Worm (Caenorhabditis elegans) whole organism, L2 larva: Measurements from ENCODE around the gene lim-4.

Experiments used
- elt-3 ChIP-seq: sonication (generic microtip); optimal IDR thresholded peaks from 2 replicates; lab custom pipeline; 2017; ENCODE audit warnings: missing biosample characterization, missing genetic modification characterization
- mdl-1 ChIP-seq, 2 experiments: fragments of 150-350 bp in 1 of 2; sonication (generic microtip) in 1 of 2; optimal IDR thresholded peaks; 2 replicates each; lab custom pipeline; 2017; ENCODE audit warnings: missing biosample characterization in 2 of 2, missing genetic modification characterization in 2 of 2
- nhr-11 ChIP-seq: fragments of 150-350 bp; optimal IDR thresholded peaks from 2 replicates; lab custom pipeline; 2014; ENCODE audit warnings: missing biosample characterization, missing genetic modification characterization
- nhr-12 ChIP-seq: fragments of 150-350 bp; optimal IDR thresholded peaks from 2 replicates; lab custom pipeline; 2014; ENCODE audit warnings: missing biosample characterization, missing genetic modification characterization
- nhr-21 ChIP-seq: fragments of 150-350 bp; optimal IDR thresholded peaks from 2 replicates; lab custom pipeline; 2014; ENCODE audit warnings: missing biosample characterization, missing genetic modification characterization
- snpc-4 ChIP-seq: fragments of 150-350 bp; optimal IDR thresholded peaks from 2 replicates; lab custom pipeline; 2014; ENCODE audit warnings: missing biosample characterization, missing genetic modification characterization
- unc-39 ChIP-seq: fragments of 150-350 bp; optimal IDR thresholded peaks from 2 replicates; lab custom pipeline; 2014; ENCODE audit warnings: missing biosample characterization, missing genetic modification characterization
- unc-62 ChIP-seq: fragments of 150-350 bp; optimal IDR thresholded peaks from 2 replicates; lab custom pipeline; 2014; ENCODE audit warnings: missing biosample characterization, missing genetic modification reagents, missing genetic modification characterization
- zag-1 ChIP-seq: fragments of 150-350 bp; optimal IDR thresholded peaks from 2 replicates; lab custom pipeline; 2014; ENCODE audit warnings: missing biosample characterization, missing genetic modification characterization
- ztf-11 ChIP-seq: sonication (generic microtip); optimal IDR thresholded peaks from 2 replicates; lab custom pipeline; 2017; ENCODE audit warnings: missing biosample characterization, missing genetic modification characterization

DNA sequence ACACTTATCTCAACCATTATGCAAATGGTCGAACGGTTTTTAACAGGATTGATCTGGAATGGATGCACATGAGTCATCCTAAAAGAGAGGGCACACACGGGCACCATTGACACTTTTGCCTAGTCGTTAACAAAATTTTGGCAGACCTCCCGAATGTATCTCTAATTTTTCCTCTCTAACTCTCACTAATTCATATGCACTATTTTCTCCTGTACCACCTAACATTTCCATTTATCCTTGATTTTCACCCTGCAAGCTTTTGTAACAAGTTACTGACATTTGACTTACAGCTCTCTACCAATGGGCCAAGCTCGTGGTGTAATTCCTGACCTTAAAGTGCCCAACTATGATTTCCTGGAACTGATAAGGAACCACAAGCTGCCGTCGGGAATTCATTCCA is 43.7 kb upstream of the lim-4 start, which contains the start of gene T22B2.3:
- no peak for TF ChIP-seq snpc-4 (tag; lab: Kevin White, UChicago)
- no peak for TF ChIP-seq ztf-11 (tag; lab: Kevin White, UChicago)
- no peak for TF ChIP-seq zag-1
- TF ChIP-seq unc-39: no peak
- TF ChIP-seq elt-3: no peak
- TF ChIP-seq nhr-11 (tag; lab: Kevin White, UChicago): no peak
- no peak for TF ChIP-seq unc-62 (GFP tag; lab: Kevin White, UChicago)
- TF ChIP-seq nhr-21: no peak
- no peak for TF ChIP-seq nhr-12 (tag; lab: Kevin White, UChicago)
- no peak for TF ChIP-seq mdl-1 (tag; optimal IDR thresholded peaks at IDR 0.05; lab: Kevin White, UChicago)
